Fruit fly (Drosophila melanogaster): Measurements from ENCODE around the gene Ndc80.

The Ndc80 gene

dm6 chrX:13644696-13645393 lies 33.0 kb upstream of the Ndc80 start (continued):
- TF ChIP-seq exex (tag; optimal IDR thresholded peaks at IDR 0.05) (no peak), corto (GFP tag; optimal IDR thresholded peaks at IDR 0.05) (no peak), Awh (GFP tag; IDR thresholded peaks at IDR 0.05) (no peak), CG8765 (GFP tag; IDR thresholded peaks at IDR 0.05) (no peak), crp (GFP tag; optimal IDR thresholded peaks at IDR 0.05) (no peak), CG31441 (GFP tag; IDR thresholded peaks at IDR 0.05) (peak; percentile 47), CG9932 (GFP tag; IDR thresholded peaks at IDR 0.05) (no peak), Hmx (GFP tag; optimal IDR thresholded peaks at IDR 0.05) (no peak), CG11085 (GFP tag; IDR thresholded peaks at IDR 0.05) (no peak), dysf (GFP tag; IDR thresholded peaks at IDR 0.05) (no peak), ap (GFP tag; IDR thresholded peaks at IDR 0.05) (no peak), pho (GFP tag; optimal IDR thresholded peaks at IDR 0.05) (no peak), CG12769 (tag; optimal IDR thresholded peaks at IDR 0.05) (no peak), CG12219 (GFP tag; optimal IDR thresholded peaks at IDR 0.05) (no peak), Oli (tag; optimal IDR thresholded peaks at IDR 0.05) (peak; percentile 24), CG1647 (GFP tag; optimal IDR thresholded peaks at IDR 0.05) (no peak), Rfx (GFP tag; IDR thresholded peaks at IDR 0.05) (no peak; the same call in 1 of the 2 replicates), Dref (GFP tag; IDR thresholded peaks at IDR 0.05) (no peak), chn (GFP tag; optimal IDR thresholded peaks at IDR 0.05) (no peak), CG8944 (GFP tag; optimal IDR thresholded peaks at IDR 0.05) (no peak), CG7987 (GFP tag; optimal IDR thresholded peaks at IDR 0.05) (peak; percentile 22), Lpt (GFP tag; optimal IDR thresholded peaks at IDR 0.05) (no peak), sd (tag; optimal IDR thresholded peaks at IDR 0.05) (peak; percentile 19), dan (GFP tag; IDR thresholded peaks at IDR 0.05) (no peak), ken (GFP tag; IDR thresholded peaks at IDR 0.05) (no peak), yki (optimal IDR thresholded peaks at IDR 0.05) (no peak), Abd-B (GFP tag; optimal IDR thresholded peaks at IDR 0.05) (no peak), CrebB (tag; optimal IDR thresholded peaks at IDR 0.05) (no peak), Neu2 (GFP tag; optimal IDR thresholded peaks at IDR 0.05; ENCODE audit: borderline replicate concordance) (no peak), tll (GFP tag; optimal IDR thresholded peaks at IDR 0.05) (no peak), Hr3 (GFP tag; optimal IDR thresholded peaks at IDR 0.05) (no peak), sima (GFP tag; optimal IDR thresholded peaks at IDR 0.05) (no peak), Doc2 (GFP tag; IDR thresholded peaks at IDR 0.05) (no peak), CG2199 (GFP tag; IDR thresholded peaks at IDR 0.05) (no peak), CG13123 (GFP tag; optimal IDR thresholded peaks at IDR 0.05) (no peak), jumu (GFP tag; optimal IDR thresholded peaks at IDR 0.05) (no peak), CG3281 (GFP tag; optimal IDR thresholded peaks at IDR 0.05) (no peak), lola (GFP tag; optimal IDR thresholded peaks at IDR 0.05) (peak in 1 of 3 experiments; percentile 2), abd-A (tag; optimal IDR thresholded peaks at IDR 0.05) (no peak), twi (tag; optimal IDR thresholded peaks at IDR 0.05) (no peak), Atf3 (GFP tag; optimal IDR thresholded peaks at IDR 0.05) (no peak), CG31224 (GFP tag; IDR thresholded peaks at IDR 0.05) (no peak), Six4 (GFP tag; optimal IDR thresholded peaks at IDR 0.05) (no peak), CG9437 (GFP tag; optimal IDR thresholded peaks at IDR 0.05) (no peak), Lhr (GFP tag; optimal IDR thresholded peaks at IDR 0.05) (peak; percentile 18), CG30431 (GFP tag; optimal IDR thresholded peaks at IDR 0.05) (no peak), CG8290 (GFP tag; optimal IDR thresholded peaks at IDR 0.05) (no peak), CG8290 (tag; optimal IDR thresholded peaks at IDR 0.05) (no peak), CG7372 (GFP tag; IDR thresholded peaks at IDR 0.05) (no peak), ssp (GFP tag; IDR thresholded peaks at IDR 0.05) (no peak), CG34224 (GFP tag; IDR thresholded peaks at IDR 0.05; ENCODE audit: partially characterized antibody) (no peak)
